Fruit fly (Drosophila melanogaster) whole organism, embryonic: Measurements from ENCODE around the gene CstF64.

Source experiments
- Atf-2 ChIP-seq: fragments of 200-800 bp; sonication (Bioruptor generic); optimal IDR thresholded peaks from 2 replicates; lab custom pipeline; 2016; ENCODE audit warnings: missing biosample characterization, missing genetic modification characterization
- Atf3 ChIP-seq: fragments of 200-800 bp; sonication (Bioruptor generic); optimal IDR thresholded peaks from 3 replicates; lab custom pipeline; 2016; ENCODE audit warnings: missing biosample characterization, missing genetic modification characterization
- CG1024 ChIP-seq: fragments of 200-800 bp; sonication (Bioruptor generic); IDR thresholded peaks from 2 replicates; pipeline ENCODE4 v1.3.6; 2022; ENCODE audit warnings: missing biosample characterization, missing genetic modification characterization
- CG11504 ChIP-seq: fragments of 200-800 bp; sonication (Bioruptor generic); optimal IDR thresholded peaks from 3 replicates; lab custom pipeline; 2019; ENCODE audit warnings: missing biosample characterization, mild to moderate bottlenecking, missing genetic modification characterization, moderate library complexity
- CG11695 ChIP-seq: fragments of 200-800 bp; sonication (Bioruptor generic); IDR thresholded peaks from 3 replicates; pipeline ENCODE4 v1.3.6; 2022; ENCODE audit warnings: missing biosample characterization, missing genetic modification characterization
- CG14014 ChIP-seq: fragments of 200-800 bp; sonication (Bioruptor generic); IDR thresholded peaks from 2 replicates; pipeline ENCODE4 v1.3.6; 2022; ENCODE audit warnings: missing biosample characterization, missing genetic modification characterization
- CG16813 ChIP-seq: fragments of 200-800 bp; sonication (Bioruptor generic); IDR thresholded peaks from 3 replicates; pipeline ENCODE4 v1.3.6; 2022; ENCODE audit warnings: missing biosample characterization, missing genetic modification characterization; ENCODE audit not compliant: partially characterized antibody
- CG17612 ChIP-seq: fragments of 200-800 bp; sonication (Bioruptor generic); IDR thresholded peaks from 2 replicates; pipeline ENCODE4 v1.3.6; 2022; ENCODE audit warnings: missing biosample characterization, missing genetic modification characterization
- CG17912 ChIP-seq: fragments of 200-800 bp; sonication (Bioruptor generic); optimal IDR thresholded peaks from 2 replicates; lab custom pipeline; 2018; ENCODE audit warnings: missing biosample characterization, mild to moderate bottlenecking, missing genetic modification characterization
- CG2116 ChIP-seq: fragments of 200-800 bp; sonication (Bioruptor generic); optimal IDR thresholded peaks from 3 replicates; lab custom pipeline; 2018; ENCODE audit warnings: missing biosample characterization, mild to moderate bottlenecking, missing genetic modification characterization
- CG2129 ChIP-seq: fragments of 200-800 bp; sonication (Bioruptor generic); IDR thresholded peaks from 2 replicates; pipeline ENCODE4 v1.3.6; 2022; ENCODE audit warnings: missing biosample characterization, missing genetic modification characterization; ENCODE audit not compliant: partially characterized antibody
- CG5180 ChIP-seq: fragments of 200-800 bp; sonication (Bioruptor generic); optimal IDR thresholded peaks from 3 replicates; lab custom pipeline; 2017; ENCODE audit warnings: missing biosample characterization, missing genetic modification characterization, mild to moderate bottlenecking, moderate library complexity, missing genetic modification reagents
- CG6689 ChIP-seq: fragments of 200-800 bp; sonication (Bioruptor generic); IDR thresholded peaks from 2 replicates; pipeline ENCODE4 v1.3.6; 2022; ENCODE audit warnings: missing biosample characterization, missing genetic modification characterization
- CG9609 ChIP-seq: fragments of 200-800 bp; sonication (Bioruptor generic); optimal IDR thresholded peaks from 3 replicates; lab custom pipeline; 2016; ENCODE audit warnings: missing biosample characterization, missing genetic modification characterization
- CG9932 ChIP-seq: fragments of 200-800 bp; sonication (Bioruptor generic); IDR thresholded peaks from 2 replicates; pipeline ENCODE4 v1.3.6; 2022; ENCODE audit warnings: missing biosample characterization, missing genetic modification characterization
- CrebB ChIP-seq: fragments of 200-800 bp; sonication (Bioruptor generic); optimal IDR thresholded peaks from 3 replicates; lab custom pipeline; 2018; ENCODE audit warnings: missing biosample characterization, mild to moderate bottlenecking, missing genetic modification characterization
- D ChIP-seq, 2 experiments: fragments of 200-800 bp in 1 of 2; fragments of >200 bp in 1 of 2; sonication (Bioruptor generic) in 1 of 2; optimal IDR thresholded peaks; 2 replicates in 1 of 2; 3 replicates in 1 of 2; lab custom pipeline; 2017; ENCODE audit warnings: mild to moderate bottlenecking in 1 of 2, missing biosample characterization in 1 of 2, missing genetic modification characterization in 1 of 2, missing genetic modification reagents in 1 of 2
- Dfd ChIP-seq, 2 experiments: fragments of >200 bp; optimal IDR thresholded peaks; 2 replicates each; lab custom pipeline; 2017; ENCODE audit warnings: missing biosample characterization in 2 of 2, missing genetic modification characterization in 2 of 2
- Drgx ChIP-seq: fragments of 200-800 bp; sonication (Bioruptor generic); IDR thresholded peaks from 2 replicates; pipeline ENCODE4 v1.3.6; 2022; ENCODE audit warnings: missing biosample characterization, missing genetic modification characterization
- Elba2 ChIP-seq: fragments of 200-800 bp; sonication (Bioruptor generic); optimal IDR thresholded peaks from 3 replicates; lab custom pipeline; 2016; ENCODE audit warnings: missing biosample characterization, missing genetic modification characterization
- HLH4C ChIP-seq: fragments of 200-800 bp; sonication (Bioruptor generic); IDR thresholded peaks from 3 replicates; pipeline ENCODE4 v1.3.6; 2022; ENCODE audit warnings: missing biosample characterization, missing genetic modification characterization; ENCODE audit not compliant: partially characterized antibody
- HmgZ ChIP-seq: fragments of 200-800 bp; sonication (Bioruptor generic); optimal IDR thresholded peaks from 2 replicates; lab custom pipeline; 2018; ENCODE audit warnings: missing biosample characterization, mild to moderate bottlenecking, missing genetic modification characterization
- Pdp1 ChIP-seq, 2 experiments: fragments of 200-800 bp; sonication (Bioruptor generic); optimal IDR thresholded peaks; 3 replicates each; lab custom pipeline; 2016; ENCODE audit warnings: missing biosample characterization in 2 of 2, missing genetic modification characterization in 2 of 2, mild to moderate bottlenecking in 1 of 2, moderate library complexity in 1 of 2
- Rfx ChIP-seq: fragments of 200-800 bp; sonication (Bioruptor generic); IDR thresholded peaks from 2 replicates; pipeline ENCODE4 v1.3.6; 2022; ENCODE audit warnings: missing biosample characterization, missing genetic modification characterization
- Sox102F ChIP-seq: fragments of 200-800 bp; sonication (Bioruptor generic); optimal IDR thresholded peaks from 2 replicates; lab custom pipeline; 2018; ENCODE audit warnings: missing biosample characterization, mild to moderate bottlenecking, missing genetic modification characterization, moderate library complexity
- Sry-β ChIP-seq: fragments of 200-800 bp; sonication (Bioruptor generic); optimal IDR thresholded peaks from 2 replicates; lab custom pipeline; 2018; ENCODE audit warnings: missing biosample characterization, mild to moderate bottlenecking, missing genetic modification characterization, moderate library complexity
- Xbp1 ChIP-seq: fragments of 200-800 bp; sonication (Bioruptor generic); optimal IDR thresholded peaks from 3 replicates; lab custom pipeline; 2016; ENCODE audit warnings: missing biosample characterization, mild to moderate bottlenecking, missing genetic modification characterization
- Xrp1 ChIP-seq: fragments of 200-800 bp; sonication (Bioruptor generic); IDR thresholded peaks from 2 replicates; pipeline ENCODE4 v1.3.6; 2022; ENCODE audit warnings: missing biosample characterization, missing genetic modification characterization
- ab ChIP-seq: fragments of 200-800 bp; sonication (Bioruptor generic); optimal IDR thresholded peaks from 2 replicates; lab custom pipeline; 2016; ENCODE audit warnings: missing biosample characterization, missing genetic modification characterization
- bsh ChIP-seq, 2 experiments: fragments of 200-800 bp; sonication (Bioruptor generic); optimal IDR thresholded peaks; 2 replicates each; lab custom pipeline; 2017 to 2018; ENCODE audit warnings: mild to moderate bottlenecking in 2 of 2, missing biosample characterization in 2 of 2, missing genetic modification characterization in 2 of 2, moderate library complexity in 1 of 2
- caup ChIP-seq: fragments of 200-800 bp; sonication (Bioruptor generic); optimal IDR thresholded peaks from 3 replicates; lab custom pipeline; 2017; ENCODE audit warnings: missing biosample characterization, mild to moderate bottlenecking, missing genetic modification characterization, moderate library complexity; ENCODE audit not compliant: severe bottlenecking
- danr ChIP-seq: fragments of 200-800 bp; sonication (Bioruptor generic); IDR thresholded peaks from 2 replicates; pipeline ENCODE4 v1.3.6; 2022; ENCODE audit warnings: missing biosample characterization, missing genetic modification characterization
- dmrt99B ChIP-seq: fragments of 200-800 bp; sonication (Bioruptor generic); optimal IDR thresholded peaks from 2 replicates; lab custom pipeline; 2018; ENCODE audit warnings: missing biosample characterization, mild to moderate bottlenecking, missing genetic modification characterization, moderate library complexity
- fru ChIP-seq: fragments of >200 bp; optimal IDR thresholded peaks from 2 replicates; lab custom pipeline; 2017
- gem ChIP-seq: fragments of 200-800 bp; sonication (Bioruptor generic); optimal IDR thresholded peaks from 2 replicates; lab custom pipeline; 2019; ENCODE audit warnings: missing biosample characterization, mild to moderate bottlenecking, missing genetic modification characterization, moderate library complexity
- gro ChIP-seq: fragments of 200-800 bp; sonication (Bioruptor generic); optimal IDR thresholded peaks from 2 replicates; lab custom pipeline; 2016; ENCODE audit warnings: missing biosample characterization, missing genetic modification characterization
- kay ChIP-seq: fragments of 200-800 bp; sonication (Bioruptor generic); optimal IDR thresholded peaks from 2 replicates; lab custom pipeline; 2016; ENCODE audit warnings: missing biosample characterization, missing genetic modification characterization
- luna ChIP-seq: fragments of 200-800 bp; sonication (Bioruptor generic); optimal IDR thresholded peaks from 2 replicates; lab custom pipeline; 2016; ENCODE audit warnings: missing biosample characterization, missing genetic modification characterization
- mam ChIP-seq: fragments of 200-800 bp; sonication (Bioruptor generic); optimal IDR thresholded peaks from 3 replicates; lab custom pipeline; 2016; ENCODE audit warnings: missing biosample characterization, missing genetic modification characterization
- nom ChIP-seq: fragments of 200-800 bp; sonication (Bioruptor generic); optimal IDR thresholded peaks from 2 replicates; lab custom pipeline; 2017; ENCODE audit warnings: missing biosample characterization, missing genetic modification characterization, mild to moderate bottlenecking, moderate library complexity, missing genetic modification reagents
- oc ChIP-seq: fragments of 200-800 bp; sonication (Bioruptor generic); optimal IDR thresholded peaks from 2 replicates; lab custom pipeline; 2018; ENCODE audit warnings: missing biosample characterization, mild to moderate bottlenecking, missing genetic modification characterization, moderate library complexity
- org-1 ChIP-seq: fragments of 200-800 bp; sonication (Bioruptor generic); optimal IDR thresholded peaks from 2 replicates; lab custom pipeline; 2017; ENCODE audit warnings: missing biosample characterization, missing genetic modification characterization
- pum ChIP-seq: fragments of 200-800 bp; sonication (Bioruptor generic); optimal IDR thresholded peaks from 2 replicates; lab custom pipeline; 2016; ENCODE audit warnings: missing biosample characterization, missing genetic modification characterization
- sens ChIP-seq: fragments of 200-800 bp; sonication (Bioruptor generic); peaks from one replicate; lab custom pipeline; 2016; ENCODE audit warnings: missing biosample characterization, missing genetic modification characterization
- so ChIP-seq: fragments of 200-800 bp; sonication (Bioruptor generic); IDR thresholded peaks from 3 replicates; pipeline ENCODE4 v1.3.6; 2022; ENCODE audit warnings: missing biosample characterization, missing genetic modification characterization
- stwl ChIP-seq: fragments of 200-800 bp; sonication (Bioruptor generic); optimal IDR thresholded peaks from 3 replicates; lab custom pipeline; 2018; ENCODE audit warnings: missing biosample characterization, mild to moderate bottlenecking, missing genetic modification characterization, moderate library complexity
- vvl ChIP-seq: fragments of 200-800 bp; sonication (Bioruptor generic); IDR thresholded peaks from 2 replicates; pipeline ENCODE4 v1.3.6; 2022; ENCODE audit warnings: missing biosample characterization, missing genetic modification characterization
- zen2 ChIP-seq: fragments of 200-800 bp; sonication (Bioruptor generic); IDR thresholded peaks from 3 replicates; pipeline ENCODE4 v1.3.6; 2022; ENCODE audit warnings: missing biosample characterization, missing genetic modification characterization; ENCODE audit not compliant: partially characterized antibody
- zfh2 ChIP-seq: fragments of 200-800 bp; sonication (Bioruptor generic); optimal IDR thresholded peaks from 2 replicates; lab custom pipeline; 2016; ENCODE audit warnings: missing biosample characterization, missing genetic modification characterization

Gene CstF64

DNA sequence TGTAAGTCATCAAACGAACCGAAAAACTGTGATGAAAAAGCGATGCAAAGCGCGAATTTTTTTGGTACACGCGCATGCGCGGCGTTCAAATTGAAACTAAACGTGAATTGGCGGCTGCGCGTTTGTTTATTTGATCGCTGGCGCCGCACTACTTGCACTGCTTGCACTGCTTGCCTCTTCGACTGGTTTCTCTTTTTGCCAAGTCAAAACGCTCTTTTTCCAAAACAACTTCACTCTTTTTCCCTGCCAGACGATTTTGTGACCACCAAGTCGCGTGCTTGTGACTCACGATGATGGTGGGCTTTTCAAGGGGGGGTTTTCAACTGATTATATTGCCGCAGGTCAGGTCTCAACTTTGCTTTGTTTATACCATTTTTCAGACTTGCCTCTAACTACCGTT lies 38.2 kb upstream of the CstF64 start, which contains the start of gene CG14304 (continued):
- TF ChIP-seq zen2 (0 out of 3 replicates have a peak, but pooled peaks have one; percentile 17), kay (GFP tag; lab: Kevin White, UChicago) (peak; percentile 46), CG16813 (0 out of 3 replicates have a peak, but pooled peaks have one; percentile 20), pum (GFP tag; lab: Kevin White, UChicago) (no peak), ab (GFP tag; lab: Kevin White, UChicago) (no peak), Dfd (GFP tag; optimal IDR thresholded peaks at IDR 0.05; lab: Kevin White, UChicago) (peak in 1 of 2 experiments; percentile 39)

DNA sequence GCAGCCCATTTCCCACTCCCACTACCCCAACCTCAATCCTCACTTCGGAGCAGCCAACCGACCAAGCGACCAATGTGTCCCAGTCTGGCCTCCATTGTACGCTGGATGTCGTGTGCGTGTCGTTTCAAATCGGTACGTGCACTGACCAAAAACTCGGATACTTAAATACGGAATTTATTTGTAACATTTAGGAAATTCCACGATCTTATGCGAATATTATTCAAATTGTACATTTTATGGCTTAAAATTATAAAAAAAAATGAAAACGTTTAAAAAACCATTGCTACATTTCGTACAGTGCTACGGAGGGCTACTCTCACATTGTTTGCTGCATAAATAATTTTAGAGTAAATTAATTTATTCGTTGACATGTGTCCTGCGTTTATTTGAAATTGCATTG lies 34.9 kb upstream of the CstF64 start:
- TF ChIP-seq bsh (GFP tag; optimal IDR thresholded peaks at IDR 0.05; lab: Kevin White, UChicago) = peak in 1 of 2 experiments; percentile 11
- TF ChIP-seq nom (GFP tag; lab: Kevin White, UChicago) = no peak
- TF ChIP-seq Sry-β (GFP tag; lab: Kevin White, UChicago) = no peak
- TF ChIP-seq CG11504 (tag; lab: Kevin White, UChicago) = peak; percentile 5
- 0 out of 2 replicates have a peak, but pooled peaks have one; percentile 21 for TF ChIP-seq vvl (GFP tag; lab: Robert Waterston, UW)
- no peak for TF ChIP-seq CG9932
- TF ChIP-seq so = no peak
- peak; percentile 9 for TF ChIP-seq sens (GFP tag; lab: Kevin White, UChicago)
- no peak for TF ChIP-seq CG17612
- no peak for TF ChIP-seq zfh2 (GFP tag; lab: Kevin White, UChicago)
- TF ChIP-seq mam (GFP tag; lab: Kevin White, UChicago) = no peak
- peak; percentile 66 for TF ChIP-seq Drgx (GFP tag; lab: Robert Waterston, UW)
- peak; percentile 11 for TF ChIP-seq Sox102F
- no peak for TF ChIP-seq caup (GFP tag; lab: Kevin White, UChicago)
- TF ChIP-seq CG9609 (GFP tag; lab: Kevin White, UChicago) = no peak
- 0 out of 2 replicates have a peak, but pooled peaks have one; percentile 13 for TF ChIP-seq CG6689 (GFP tag; lab: Robert Waterston, UW)
- peak; percentile 25 for TF ChIP-seq gem (tag; lab: Kevin White, UChicago)
- TF ChIP-seq CG17912 = no peak
- peak; percentile 11 for TF ChIP-seq dmrt99B (tag; lab: Kevin White, UChicago)
- no peak for TF ChIP-seq Rfx
- TF ChIP-seq, all 482 proteins: peak for 9

DNA sequence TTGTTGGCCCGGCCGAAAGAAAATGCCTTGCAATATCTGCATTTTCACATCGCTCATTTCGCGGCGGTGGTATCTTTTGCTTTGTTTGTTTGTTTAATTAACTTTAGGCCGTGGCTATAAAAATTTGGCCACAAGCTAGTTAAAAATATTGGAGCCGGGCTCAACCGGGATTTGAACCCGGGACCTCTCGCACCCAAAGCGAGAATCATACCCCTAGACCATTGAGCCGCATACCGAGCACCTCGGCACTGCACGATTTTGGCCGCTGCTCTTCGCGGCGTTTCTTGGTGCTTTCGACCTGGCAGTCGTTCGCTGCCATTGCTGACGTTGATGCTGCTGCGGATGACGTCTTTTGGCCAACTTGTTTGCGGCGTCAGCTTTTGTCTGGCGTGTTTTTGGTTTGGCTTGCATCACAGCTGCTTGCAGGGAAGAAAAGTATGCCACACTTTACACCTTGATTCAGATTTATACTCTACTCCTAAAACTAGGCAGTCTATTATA lies 31.1 kb upstream of the CstF64 start:
- TF ChIP-seq danr (no peak), CrebB (tag; lab: Kevin White, UChicago) (no peak), CG5180 (GFP tag; lab: Kevin White, UChicago) (peak; percentile 57), D (optimal IDR thresholded peaks at IDR 0.05; lab: Kevin White, UChicago) (no peak), D (GFP tag; optimal IDR thresholded peaks at IDR 0.05; lab: Kevin White, UChicago) (no peak), stwl (tag; lab: Kevin White, UChicago) (no peak), HmgZ (tag; lab: Kevin White, UChicago) (no peak), Elba2 (GFP tag; lab: Kevin White, UChicago) (no peak), CG11695 (GFP tag; lab: Robert Waterston, UW) (no peak), Atf3 (GFP tag; lab: Kevin White, UChicago) (peak; percentile 34), CG1024 (no peak), Atf-2 (GFP tag; lab: Kevin White, UChicago) (no peak), oc (tag; lab: Kevin White, UChicago) (no peak), luna (GFP tag; lab: Kevin White, UChicago) (no peak), CG2129 (GFP tag; lab: Robert Waterston, UW) (no peak), CG14014 (GFP tag; lab: Robert Waterston, UW) (0 out of 2 replicates have a peak, but pooled peaks have one; percentile 8), Xbp1 (no peak), fru (no peak), org-1 (no peak), HLH4C (GFP tag; lab: Robert Waterston, UW) (peak; percentile 78), Pdp1 (GFP tag; optimal IDR thresholded peaks at IDR 0.05; lab: Kevin White, UChicago) (peak in 1 of 2 experiments; percentile 47), CG2116 (GFP tag; lab: Kevin White, UChicago) (no peak), Xrp1 (GFP tag; lab: Robert Waterston, UW) (0 out of 2 replicates have a peak, but pooled peaks have one; percentile 25), gro (GFP tag; lab: Kevin White, UChicago) (no peak)
